Worm (Caenorhabditis elegans) whole organism, L1 larva: ENCODE results near the gene lgg-2.

Source experiments
- ceh-90 ChIP-seq: sonication (generic microtip); optimal IDR thresholded peaks from 2 replicates; lab custom pipeline; 2016; ENCODE audit warnings: missing genetic modification characterization, missing compliant biosample characterization
- lsy-2 ChIP-seq, 2 experiments: fragments of 150-350 bp; optimal IDR thresholded peaks; 2 replicates each; lab custom pipeline; 2014; ENCODE audit warnings: missing biosample characterization in 2 of 2, missing genetic modification characterization in 2 of 2
- mdl-1 ChIP-seq, 2 experiments: fragments of 150-350 bp; optimal IDR thresholded peaks; 2 replicates each; lab custom pipeline; 2014 to 2017; ENCODE audit warnings: missing biosample characterization in 2 of 2, missing genetic modification characterization in 2 of 2, inconsistent platforms in 1 of 2
- nhr-76 ChIP-seq: sonication (generic microtip); optimal IDR thresholded peaks from 2 replicates; lab custom pipeline; 2017; ENCODE audit warnings: missing biosample characterization, missing genetic modification characterization
- unc-62 ChIP-seq: fragments of 150-350 bp; optimal IDR thresholded peaks from 2 replicates; lab custom pipeline; 2014; ENCODE audit warnings: missing biosample characterization, missing genetic modification reagents, missing genetic modification characterization
- ztf-11 ChIP-seq, 2 experiments: sonication (generic microtip); optimal IDR thresholded peaks; 2 replicates each; lab custom pipeline; 2016 to 2017; ENCODE audit warnings: missing genetic modification characterization in 2 of 2, missing biosample characterization in 1 of 2, missing compliant biosample characterization in 1 of 2

DNA sequence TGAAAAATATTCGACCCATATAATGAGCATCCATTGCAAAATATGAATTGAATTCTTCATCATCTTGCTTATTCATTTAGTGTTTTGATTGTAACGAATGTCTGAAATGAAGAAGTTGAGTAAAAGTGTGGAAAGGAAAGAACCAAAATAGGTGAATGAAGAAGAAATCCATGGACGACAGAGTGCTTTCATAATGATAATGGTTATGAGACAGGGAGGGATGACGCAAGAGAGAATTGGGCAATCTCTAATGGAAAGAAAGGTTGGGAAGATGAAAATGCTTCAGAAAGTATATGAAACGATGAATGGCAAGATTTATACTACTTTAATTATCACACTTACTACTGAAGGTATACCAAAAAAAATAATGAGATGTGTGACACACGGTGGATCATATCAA is 31.4 kb downstream of the lgg-2 start, which contains the start of gene ZK596.3:
- TF ChIP-seq ztf-11 (tag; optimal IDR thresholded peaks at IDR 0.05; lab: Kevin White, UChicago) (no peak), mdl-1 (tag; optimal IDR thresholded peaks at IDR 0.05; lab: Kevin White, UChicago) (no peak), nhr-76 (tag; lab: Kevin White, UChicago) (no peak), unc-62 (GFP tag; lab: Kevin White, UChicago) (no peak), lsy-2 (tag; optimal IDR thresholded peaks at IDR 0.05; lab: Kevin White, UChicago) (no peak), ceh-90 (tag; lab: Kevin White, UChicago) (no peak)
